Worm (Caenorhabditis elegans) whole organism, L3 larva: Measurements from ENCODE around the gene W07E11.1.

ENCODE experiments used
- aly-2 ChIP-seq: fragments of 150-350 bp; optimal IDR thresholded peaks from 2 replicates; lab custom pipeline; 2014; ENCODE audit warnings: missing biosample characterization, missing genetic modification characterization
- egl-27 ChIP-seq: sonication (generic microtip); optimal IDR thresholded peaks from 4 replicates; lab custom pipeline; 2017; ENCODE audit warnings: missing biosample characterization, missing genetic modification reagents, missing genetic modification characterization
- jun-1 ChIP-seq: fragments of 150-350 bp; optimal IDR thresholded peaks from 2 replicates; lab custom pipeline; 2014; ENCODE audit warnings: missing biosample characterization, missing genetic modification reagents, missing genetic modification characterization
- lin-39 ChIP-seq: fragments of 150-350 bp; optimal IDR thresholded peaks from 2 replicates; lab custom pipeline; 2018; ENCODE audit warnings: missing biosample characterization, missing genetic modification reagents, missing genetic modification characterization
- nhr-67 ChIP-seq: fragments of 150-350 bp; optimal IDR thresholded peaks from 2 replicates; lab custom pipeline; 2014; ENCODE audit warnings: missing biosample characterization, missing genetic modification characterization
- nhr-76 ChIP-seq: fragments of 150-350 bp; sonication (generic microtip); optimal IDR thresholded peaks from 5 replicates; lab custom pipeline; 2014; ENCODE audit warnings: missing biosample characterization, missing genetic modification characterization
- pqm-1 ChIP-seq: fragments of 150-350 bp; optimal IDR thresholded peaks from 2 replicates; lab custom pipeline; 2017; ENCODE audit warnings: missing biosample characterization, missing genetic modification characterization, inconsistent platforms
- skn-1 ChIP-seq: fragments of 150-350 bp; optimal IDR thresholded peaks from 2 replicates; lab custom pipeline; 2014; ENCODE audit warnings: missing biosample characterization, missing genetic modification characterization
- snpc-4 ChIP-seq: fragments of 150-350 bp; optimal IDR thresholded peaks from 2 replicates; lab custom pipeline; 2014; ENCODE audit warnings: missing biosample characterization, missing genetic modification characterization
- tbx-2 ChIP-seq: sonication (generic microtip); optimal IDR thresholded peaks from 2 replicates; lab custom pipeline; 2016; ENCODE audit warnings: mild to moderate bottlenecking, missing genetic modification characterization, missing compliant biosample characterization
- unc-62 ChIP-seq: fragments of 150-350 bp; sonication (generic microtip); optimal IDR thresholded peaks from 4 replicates; lab custom pipeline; 2014; ENCODE audit warnings: missing biosample characterization, missing genetic modification reagents, missing genetic modification characterization
- zag-1 ChIP-seq: fragments of 150-350 bp; optimal IDR thresholded peaks from 2 replicates; lab custom pipeline; 2014; ENCODE audit warnings: missing biosample characterization, missing genetic modification characterization
- ztf-11 ChIP-seq: fragments of 150-350 bp; optimal IDR thresholded peaks from 2 replicates; lab custom pipeline; 2014; ENCODE audit warnings: missing biosample characterization, missing genetic modification characterization

ce11 chrX:10047325-10047724, 37.1 kb upstream of the W07E11.1 start, which contains the start of gene ZC374.2:
- TF ChIP-seq tbx-2 (tag; lab: Kevin White, UChicago) (no peak), pqm-1 (tag; lab: Kevin White, UChicago) (no peak), egl-27 (no peak), nhr-67 (tag; lab: Kevin White, UChicago) (no peak), lin-39 (tag; lab: Kevin White, UChicago) (no peak), snpc-4 (tag; lab: Kevin White, UChicago) (no peak), nhr-76 (tag; lab: Kevin White, UChicago) (no peak), unc-62 (GFP tag; lab: Kevin White, UChicago) (no peak), skn-1 (tag; lab: Kevin White, UChicago) (no peak), zag-1 (tag; lab: Kevin White, UChicago) (no peak), jun-1 (no peak), ztf-11 (tag; lab: Kevin White, UChicago) (no peak), aly-2 (tag; lab: Kevin White, UChicago) (no peak)
